Worm (Caenorhabditis elegans) whole organism, midembryonic: ENCODE results near the gene npp-24.

Experiments used
- T22C8.4 ChIP-seq: fragments of 200-800 bp; sonication (Bioruptor generic); IDR thresholded peaks from 2 replicates; pipeline ENCODE4 v1.3.6; 2022; ENCODE audit warnings: missing genetic modification characterization, missing compliant biosample characterization
- cog-1 ChIP-seq: sonication (generic microtip); optimal IDR thresholded peaks from 2 replicates; lab custom pipeline; 2016; ENCODE audit warnings: missing genetic modification characterization, missing compliant biosample characterization
- flt-1 ChIP-seq: fragments of 200-800 bp; sonication (Bioruptor generic); IDR thresholded peaks from 2 replicates; pipeline ENCODE4 v1.3.6; 2022; ENCODE audit warnings: missing genetic modification characterization, missing compliant biosample characterization
- klf-2 ChIP-seq: fragments of 200-800 bp; sonication (Bioruptor generic); conservative IDR thresholded peaks from 2 replicates; pipeline ENCODE4 v1.3.6; 2022; ENCODE audit warnings: missing genetic modification reagents, missing genetic modification characterization, missing compliant biosample characterization
- med-1 ChIP-seq: sonication (generic microtip); optimal IDR thresholded peaks from 2 replicates; lab custom pipeline; 2017; ENCODE audit warnings: missing genetic modification characterization, mild to moderate bottlenecking, missing compliant biosample characterization, antibody characterized with exemption, missing genetic modification reagents; ENCODE audit not compliant: insufficient read depth
- ref-1 ChIP-seq: fragments of 200-800 bp; sonication (Bioruptor generic); conservative IDR thresholded peaks from 2 replicates; pipeline ENCODE4 v1.3.6; 2022; ENCODE audit warnings: missing genetic modification reagents, missing genetic modification characterization, missing compliant biosample characterization
- tab-1 ChIP-seq: fragments of 200-800 bp; sonication (Bioruptor generic); IDR thresholded peaks from 2 replicates; pipeline ENCODE4 v1.3.6; 2022; ENCODE audit warnings: missing genetic modification characterization, missing compliant biosample characterization
- ztf-23 ChIP-seq: fragments of 200-800 bp; sonication (Bioruptor generic); IDR thresholded peaks from 2 replicates; pipeline ENCODE4 v1.3.6; 2022; ENCODE audit warnings: missing genetic modification reagents, missing genetic modification characterization, missing compliant biosample characterization

DNA sequence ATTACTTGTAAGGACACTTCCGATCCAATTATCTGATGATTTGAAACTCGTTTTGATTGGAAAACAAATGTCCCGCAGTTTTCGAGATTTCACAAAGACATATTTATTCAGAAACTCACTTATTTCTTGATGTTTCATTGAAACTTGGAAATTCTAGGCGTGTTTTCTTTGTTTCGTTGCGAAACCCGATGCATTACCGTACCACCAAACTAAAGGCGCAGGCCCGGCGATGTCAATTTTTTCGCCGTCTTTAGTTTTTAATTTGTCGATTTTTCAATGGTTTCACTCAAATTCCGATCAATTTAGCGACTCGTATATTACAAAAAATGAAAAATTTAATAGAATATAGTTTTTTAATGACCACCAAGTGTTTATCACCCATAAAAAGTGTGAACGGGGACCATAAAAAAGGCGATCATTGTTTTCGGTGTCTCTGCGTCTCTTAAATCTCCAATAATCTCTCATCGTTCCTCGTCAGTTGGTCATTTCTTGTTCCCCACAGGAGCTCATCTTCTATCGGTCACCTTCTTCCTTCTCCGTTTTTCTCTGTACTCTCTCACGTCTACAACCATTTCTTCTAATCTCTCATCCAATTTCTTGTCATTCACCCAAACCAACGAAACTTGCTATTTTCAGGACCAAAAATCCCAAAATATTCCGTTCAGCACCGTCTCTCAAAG, 39.8 kb upstream of the npp-24 start, which contains the start of gene clr-1:
- TF ChIP-seq T22C8.4: no peak
- no peak for TF ChIP-seq ref-1 (GFP tag; lab: Robert Waterston, UW)
- no peak for TF ChIP-seq tab-1 (GFP tag; lab: Robert Waterston, UW)
- TF ChIP-seq flt-1 (GFP tag; lab: Robert Waterston, UW): no peak
- TF ChIP-seq med-1 (GFP tag; lab: Kevin White, UChicago): no peak
- no peak for TF ChIP-seq cog-1 (tag; lab: Kevin White, UChicago)
- TF ChIP-seq ztf-23 (GFP tag; lab: Robert Waterston, UW): no peak
- TF ChIP-seq klf-2 (GFP tag; lab: Robert Waterston, UW): no peak
